Fruit fly (Drosophila melanogaster) whole organism, embryonic: ENCODE data around the gene CG11920.

Source experiments
- Antp ChIP-seq: fragments of 200-800 bp; sonication (Bioruptor generic); optimal IDR thresholded peaks from 3 replicates; lab custom pipeline; 2016; ENCODE audit warnings: missing biosample characterization, missing genetic modification characterization
- BtbVII ChIP-seq: fragments of 200-800 bp; sonication (Bioruptor generic); optimal IDR thresholded peaks from 3 replicates; lab custom pipeline; 2017; ENCODE audit warnings: missing biosample characterization, mild to moderate bottlenecking, missing genetic modification characterization
- CG12769 ChIP-seq: fragments of 200-800 bp; sonication (Bioruptor generic); optimal IDR thresholded peaks from 2 replicates; lab custom pipeline; 2019; ENCODE audit warnings: missing biosample characterization, mild to moderate bottlenecking, missing genetic modification characterization, moderate library complexity
- CG13894 ChIP-seq: fragments of 200-800 bp; sonication (Bioruptor generic); optimal IDR thresholded peaks from 3 replicates; lab custom pipeline; 2018; ENCODE audit warnings: missing biosample characterization, mild to moderate bottlenecking, missing genetic modification characterization, moderate library complexity
- CG15011 ChIP-seq: fragments of 200-800 bp; sonication (Bioruptor generic); optimal IDR thresholded peaks from 3 replicates; lab custom pipeline; 2018; ENCODE audit warnings: missing biosample characterization, mild to moderate bottlenecking, missing genetic modification characterization
- CG15269 ChIP-seq: fragments of 200-800 bp; sonication (Bioruptor generic); optimal IDR thresholded peaks from 2 replicates; lab custom pipeline; 2018; ENCODE audit warnings: missing biosample characterization, mild to moderate bottlenecking, missing genetic modification characterization, moderate library complexity
- CG1602 ChIP-seq: fragments of 200-800 bp; sonication (Bioruptor generic); optimal IDR thresholded peaks from 3 replicates; lab custom pipeline; 2016; ENCODE audit warnings: missing biosample characterization, missing genetic modification characterization
- CG16815 ChIP-seq: fragments of 200-800 bp; sonication (Bioruptor generic); optimal IDR thresholded peaks from 3 replicates; lab custom pipeline; 2017; ENCODE audit warnings: missing biosample characterization, mild to moderate bottlenecking, missing genetic modification characterization
- CG17385 ChIP-seq: fragments of 200-800 bp; sonication (Bioruptor generic); optimal IDR thresholded peaks from 3 replicates; lab custom pipeline; 2018; ENCODE audit warnings: missing biosample characterization, mild to moderate bottlenecking, missing genetic modification characterization
- CG1792 ChIP-seq: fragments of 200-800 bp; sonication (Bioruptor generic); optimal IDR thresholded peaks from 2 replicates; lab custom pipeline; 2016; ENCODE audit warnings: missing biosample characterization, missing genetic modification characterization
- CG1832 ChIP-seq: fragments of 200-800 bp; sonication (Bioruptor generic); optimal IDR thresholded peaks from 2 replicates; lab custom pipeline; 2017; ENCODE audit warnings: missing biosample characterization, mild to moderate bottlenecking, missing genetic modification characterization, inconsistent platforms
- CG3065 ChIP-seq: fragments of 200-800 bp; sonication (Bioruptor generic); optimal IDR thresholded peaks from 2 replicates; lab custom pipeline; 2016; ENCODE audit warnings: missing biosample characterization, missing genetic modification characterization
- CG3281 ChIP-seq: fragments of 200-800 bp; sonication (Bioruptor generic); optimal IDR thresholded peaks from 3 replicates; lab custom pipeline; 2017; ENCODE audit warnings: missing biosample characterization, mild to moderate bottlenecking, missing genetic modification characterization
- CG33213 ChIP-seq: fragments of 200-800 bp; sonication (Bioruptor generic); optimal IDR thresholded peaks from 3 replicates; lab custom pipeline; 2016; ENCODE audit warnings: missing biosample characterization, missing genetic modification characterization
- CG4282 ChIP-seq: fragments of 200-800 bp; sonication (Bioruptor generic); optimal IDR thresholded peaks from 2 replicates; lab custom pipeline; 2016; ENCODE audit warnings: missing biosample characterization, missing genetic modification characterization
- CG6765 ChIP-seq: fragments of 200-800 bp; sonication (Bioruptor generic); optimal IDR thresholded peaks from 3 replicates; lab custom pipeline; 2017; ENCODE audit warnings: missing biosample characterization, mild to moderate bottlenecking, missing genetic modification characterization
- CG7786 ChIP-seq: fragments of 200-800 bp; sonication (Bioruptor generic); optimal IDR thresholded peaks from 2 replicates; lab custom pipeline; 2016; ENCODE audit warnings: missing biosample characterization, missing genetic modification characterization
- CG7928 ChIP-seq: fragments of 200-800 bp; sonication (Bioruptor generic); optimal IDR thresholded peaks from 2 replicates; lab custom pipeline; 2017; ENCODE audit warnings: missing biosample characterization, mild to moderate bottlenecking, missing genetic modification characterization
- Dfd ChIP-seq, 2 experiments: fragments of >200 bp; optimal IDR thresholded peaks; 2 replicates each; lab custom pipeline; 2017; ENCODE audit warnings: missing biosample characterization in 2 of 2, missing genetic modification characterization in 2 of 2
- H15 ChIP-seq: fragments of 200-800 bp; sonication (Bioruptor generic); IDR thresholded peaks from 3 replicates; pipeline ENCODE4 v1.3.6; 2022; ENCODE audit warnings: missing biosample characterization, missing genetic modification characterization
- HLH3B ChIP-seq: fragments of 200-800 bp; sonication (Bioruptor generic); IDR thresholded peaks from 2 replicates; pipeline ENCODE4 v1.3.6; 2022; ENCODE audit warnings: missing biosample characterization, missing genetic modification characterization
- HmgZ ChIP-seq: fragments of 200-800 bp; sonication (Bioruptor generic); optimal IDR thresholded peaks from 2 replicates; lab custom pipeline; 2018; ENCODE audit warnings: missing biosample characterization, mild to moderate bottlenecking, missing genetic modification characterization
- Jarid2 ChIP-seq: fragments of 200-800 bp; sonication (Bioruptor generic); optimal IDR thresholded peaks from 3 replicates; lab custom pipeline; 2017; ENCODE audit warnings: mild to moderate bottlenecking, missing biosample characterization, missing genetic modification reagents, missing genetic modification characterization
- MBD-R2 ChIP-seq: fragments of 200-800 bp; sonication (Bioruptor generic); IDR thresholded peaks from 2 replicates; pipeline ENCODE4 v1.3.6; 2022; ENCODE audit warnings: missing biosample characterization, missing genetic modification characterization
- MTF-1 ChIP-seq: fragments of 200-800 bp; sonication (Bioruptor generic); optimal IDR thresholded peaks from 2 replicates; lab custom pipeline; 2018; ENCODE audit warnings: missing biosample characterization, mild to moderate bottlenecking, missing genetic modification characterization, borderline replicate concordance
- Myb ChIP-seq: fragments of 200-800 bp; sonication (Bioruptor generic); optimal IDR thresholded peaks from 2 replicates; lab custom pipeline; 2016; ENCODE audit warnings: missing biosample characterization, missing genetic modification characterization
- NK7.1 ChIP-seq: fragments of 200-800 bp; sonication (Bioruptor generic); optimal IDR thresholded peaks from 3 replicates; lab custom pipeline; 2016; ENCODE audit warnings: missing biosample characterization, missing genetic modification characterization
- Nf-YB ChIP-seq: fragments of 200-800 bp; sonication (Bioruptor generic); optimal IDR thresholded peaks from 3 replicates; lab custom pipeline; 2019; ENCODE audit warnings: missing biosample characterization, mild to moderate bottlenecking, missing genetic modification characterization, moderate library complexity
- Pdp1 ChIP-seq, 2 experiments: fragments of 200-800 bp; sonication (Bioruptor generic); optimal IDR thresholded peaks; 3 replicates each; lab custom pipeline; 2016; ENCODE audit warnings: missing biosample characterization in 2 of 2, missing genetic modification characterization in 2 of 2, mild to moderate bottlenecking in 1 of 2, moderate library complexity in 1 of 2
- Six4 ChIP-seq: fragments of 200-800 bp; sonication (Bioruptor generic); optimal IDR thresholded peaks from 2 replicates; lab custom pipeline; 2016; ENCODE audit warnings: missing biosample characterization, missing genetic modification characterization
- Usf ChIP-seq: fragments of 200-800 bp; sonication (Bioruptor generic); optimal IDR thresholded peaks from 2 replicates; lab custom pipeline; 2017; ENCODE audit warnings: missing genotype, missing biosample characterization, missing genetic modification characterization
- ac ChIP-seq: fragments of 200-800 bp; sonication (Bioruptor generic); optimal IDR thresholded peaks from 3 replicates; lab custom pipeline; 2017; ENCODE audit warnings: missing biosample characterization, mild to moderate bottlenecking, missing genetic modification characterization
- ase ChIP-seq: fragments of 200-800 bp; sonication (Bioruptor generic); IDR thresholded peaks from 3 replicates; pipeline ENCODE4 v1.3.6; 2022; ENCODE audit warnings: missing biosample characterization, missing genetic modification characterization
- chif ChIP-seq, 2 experiments: fragments of 200-800 bp; sonication (Bioruptor generic); optimal IDR thresholded peaks; 3 replicates each; lab custom pipeline; 2016; ENCODE audit warnings: missing biosample characterization in 2 of 2, missing genetic modification characterization in 2 of 2
- ci ChIP-seq: fragments of 200-800 bp; sonication (Bioruptor generic); IDR thresholded peaks from 3 replicates; pipeline ENCODE4 v1.3.6; 2022; ENCODE audit warnings: missing biosample characterization, missing genetic modification characterization
- cwo ChIP-seq: fragments of 200-800 bp; sonication (Bioruptor generic); optimal IDR thresholded peaks from 3 replicates; lab custom pipeline; 2017; ENCODE audit warnings: missing biosample characterization, missing genetic modification characterization, mild to moderate bottlenecking, moderate library complexity, missing genetic modification reagents
- fu2 ChIP-seq: fragments of 200-800 bp; sonication (Bioruptor generic); optimal IDR thresholded peaks from 2 replicates; lab custom pipeline; 2016; ENCODE audit warnings: missing biosample characterization, missing genetic modification characterization
- kah ChIP-seq: fragments of 200-800 bp; sonication (Bioruptor generic); optimal IDR thresholded peaks from 2 replicates; lab custom pipeline; 2018; ENCODE audit warnings: missing biosample characterization, mild to moderate bottlenecking, missing genetic modification characterization
- lbe ChIP-seq: fragments of 200-800 bp; sonication (Bioruptor generic); optimal IDR thresholded peaks from 2 replicates; lab custom pipeline; 2016; ENCODE audit warnings: missing biosample characterization, mild to moderate bottlenecking, missing genetic modification characterization
- lola ChIP-seq, 3 experiments: fragments of >200 bp in 2 of 3; fragments of 200-800 bp in 1 of 3; sonication (Bioruptor generic) in 1 of 3; optimal IDR thresholded peaks; 2 replicates each; lab custom pipeline; 2017 to 2019; ENCODE audit warnings: missing biosample characterization in 3 of 3, missing genetic modification characterization in 3 of 3, mild to moderate bottlenecking in 1 of 3, moderate library complexity in 1 of 3
- sens ChIP-seq: fragments of 200-800 bp; sonication (Bioruptor generic); peaks from one replicate; lab custom pipeline; 2016; ENCODE audit warnings: missing biosample characterization, missing genetic modification characterization
- slbo ChIP-seq: fragments of 200-800 bp; sonication (Bioruptor generic); IDR thresholded peaks from 2 replicates; pipeline ENCODE4 v1.3.6; 2022; ENCODE audit warnings: missing biosample characterization, missing genetic modification characterization
- stc ChIP-seq: fragments of 200-800 bp; sonication (Bioruptor generic); IDR thresholded peaks from 2 replicates; pipeline ENCODE4 v1.3.6; 2022; ENCODE audit warnings: missing biosample characterization, missing genetic modification characterization
- zen2 ChIP-seq: fragments of 200-800 bp; sonication (Bioruptor generic); IDR thresholded peaks from 3 replicates; pipeline ENCODE4 v1.3.6; 2022; ENCODE audit warnings: missing biosample characterization, missing genetic modification characterization; ENCODE audit not compliant: partially characterized antibody
- zf30C ChIP-seq: fragments of 200-800 bp; sonication (Bioruptor generic); optimal IDR thresholded peaks from 3 replicates; lab custom pipeline; 2018; ENCODE audit warnings: missing biosample characterization, mild to moderate bottlenecking, missing genetic modification characterization
- zfh2 ChIP-seq: fragments of 200-800 bp; sonication (Bioruptor generic); optimal IDR thresholded peaks from 2 replicates; lab custom pipeline; 2016; ENCODE audit warnings: missing biosample characterization, missing genetic modification characterization

The CG11920 gene

dm6 chr3R:25024895-25025557 lies 49.7 kb upstream of the CG11920 start, which contains the start of the genes EMC6 and Hr96 (continued):
- TF ChIP-seq NK7.1 (GFP tag; lab: Kevin White, UChicago) (peak; percentile 84), zen2 (peak; percentile 50; the same call in 1 of the 3 replicates), Six4 (peak; percentile 91), ase (GFP tag; lab: Robert Waterston, UW) (peak; percentile 90), kah (peak; percentile 71), CG3065 (GFP tag; lab: Kevin White, UChicago) (peak; percentile 87), CG13894 (peak; percentile 92), Jarid2 (no peak)

dm6 chr3R:25027281-25028219 lies 47.1 kb upstream of the CG11920 start:
- TF ChIP-seq CG33213 (no peak), CG1602 (GFP tag; lab: Kevin White, UChicago) (no peak), lola (GFP tag; optimal IDR thresholded peaks at IDR 0.05; lab: Kevin White, UChicago) (no peak), MBD-R2 (GFP tag; lab: Robert Waterston, UW) (no peak), Nf-YB (peak; percentile 26), fu2 (GFP tag; lab: Kevin White, UChicago) (peak; percentile 31), ci (peak; percentile 40; the same call in 2 of the 3 replicates), Usf (GFP tag; lab: Kevin White, UChicago) (peak; percentile 6), CG17385 (GFP tag; lab: Kevin White, UChicago) (peak; percentile 57), chif (GFP tag; optimal IDR thresholded peaks at IDR 0.05; lab: Kevin White, UChicago) (no peak), CG7928 (GFP tag; lab: Kevin White, UChicago) (no peak), ac (GFP tag; lab: Kevin White, UChicago) (no peak), stc (GFP tag; lab: Robert Waterston, UW) (peak; percentile 24; the same call in 1 of the 2 replicates), cwo (GFP tag; lab: Kevin White, UChicago) (peak; percentile 59), sens (GFP tag; lab: Kevin White, UChicago) (peak; percentile 46), BtbVII (GFP tag; lab: Kevin White, UChicago) (peak; percentile 59), CG15269 (tag; lab: Kevin White, UChicago) (no peak), slbo (GFP tag; lab: Robert Waterston, UW) (peak; percentile 26; the same call in 1 of the 2 replicates), CG15011 (GFP tag; lab: Kevin White, UChicago) (no peak), H15 (GFP tag; lab: Robert Waterston, UW) (no peak), HmgZ (peak; percentile 32), HLH3B (no peak), CG12769 (no peak), lbe (GFP tag; lab: Kevin White, UChicago) (peak; percentile 28), MTF-1 (GFP tag; lab: Kevin White, UChicago) (peak; percentile 50), Antp (GFP tag; lab: Kevin White, UChicago) (no peak), zfh2 (GFP tag; lab: Kevin White, UChicago) (peak; percentile 10), zf30C (GFP tag; lab: Kevin White, UChicago) (no peak), CG16815 (no peak), CG6765 (peak; percentile 54), CG3281 (GFP tag; lab: Kevin White, UChicago) (peak; percentile 72), Myb (peak; percentile 43), CG1792 (GFP tag; lab: Kevin White, UChicago) (peak; percentile 22), Dfd (GFP tag; optimal IDR thresholded peaks at IDR 0.05; lab: Kevin White, UChicago) (no peak), CG4282 (GFP tag; lab: Kevin White, UChicago) (no peak), CG1832 (GFP tag; lab: Kevin White, UChicago) (no peak), CG7786 (GFP tag; lab: Kevin White, UChicago) (peak; percentile 36), Pdp1 (GFP tag; optimal IDR thresholded peaks at IDR 0.05; lab: Kevin White, UChicago) (peak in 1 of 2 experiments; percentile 8)
